Worm (Caenorhabditis elegans) whole organism, early embryonic: ENCODE measurements around the gene fbxb-58.

Source experiments
- B0310.2 ChIP-seq: sonication (generic microtip); optimal IDR thresholded peaks from 2 replicates; lab custom pipeline; 2016; ENCODE audit warnings: mild to moderate bottlenecking, missing genetic modification characterization, missing compliant biosample characterization
- ceh-36 ChIP-seq: sonication (generic microtip); optimal IDR thresholded peaks from 2 replicates; lab custom pipeline; 2016; ENCODE audit warnings: missing genetic modification characterization, inconsistent platforms, missing compliant biosample characterization
- ets-7 ChIP-seq: sonication (generic microtip); optimal IDR thresholded peaks from 2 replicates; lab custom pipeline; 2016; ENCODE audit warnings: missing genotype, missing genetic modification characterization, missing compliant biosample characterization
- hnd-1 ChIP-seq: sonication (generic microtip); optimal IDR thresholded peaks from 2 replicates; lab custom pipeline; 2016; ENCODE audit warnings: missing genetic modification characterization, missing compliant biosample characterization
- sea-1 ChIP-seq: fragments of 200-800 bp; sonication (Bioruptor generic); conservative IDR thresholded peaks from 2 replicates; pipeline ENCODE4 v1.3.6; 2022; ENCODE audit warnings: missing genetic modification characterization, missing compliant biosample characterization
- tbx-37 ChIP-seq: fragments of 200-800 bp; sonication (Bioruptor generic); conservative IDR thresholded peaks from 2 replicates; pipeline ENCODE4 v1.3.6; 2022; ENCODE audit warnings: missing genetic modification reagents, missing genetic modification characterization, missing compliant biosample characterization

ce11 chrX:1675879-1676278, 47.9 kb downstream of the fbxb-58 start:
- TF ChIP-seq sea-1 = no peak
- TF ChIP-seq tbx-37 (GFP tag; lab: Robert Waterston, UW) = no peak
- TF ChIP-seq B0310.2 (tag; lab: Kevin White, UChicago) = no peak
- no peak for TF ChIP-seq ceh-36 (tag; lab: Kevin White, UChicago)
- no peak for TF ChIP-seq ets-7 (tag; lab: Kevin White, UChicago)
- no peak for TF ChIP-seq hnd-1 (tag; lab: Kevin White, UChicago)
